Worm (Caenorhabditis elegans): ENCODE measurements around the gene W04G3.7.

The W04G3.7 gene

DNA sequence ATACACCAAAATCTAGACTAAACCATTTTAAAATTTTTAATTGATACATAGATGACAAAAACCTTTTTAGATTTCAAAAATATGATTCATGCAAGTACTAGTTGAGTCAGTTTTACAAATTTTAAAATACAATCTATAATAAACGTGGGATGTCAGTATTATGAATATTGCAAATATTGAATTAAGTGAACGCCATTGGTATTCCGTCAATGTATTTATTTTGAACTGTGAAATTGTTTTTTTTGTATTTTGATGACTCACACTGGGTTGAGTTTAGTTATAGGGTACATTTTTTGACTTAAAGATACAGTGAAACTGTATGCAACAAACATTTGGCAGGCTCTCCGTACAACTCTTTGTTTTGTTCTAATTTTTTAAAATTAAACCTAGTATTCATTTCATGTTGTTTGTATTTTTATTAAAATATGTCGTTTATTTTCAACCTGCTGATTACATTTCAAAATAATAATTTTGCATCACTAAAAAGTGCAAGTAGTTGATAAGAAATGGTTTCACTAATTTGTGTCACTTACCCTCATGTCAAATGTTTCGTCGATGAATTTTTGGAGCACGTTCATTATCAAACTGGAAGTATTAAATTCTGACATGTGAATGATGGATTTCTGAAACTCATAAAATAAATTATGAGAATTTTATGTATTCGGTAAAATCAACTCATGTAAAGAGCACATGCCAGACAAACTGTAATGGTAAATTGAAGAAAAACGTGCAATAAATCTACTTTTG, 20.0 kb upstream of the W04G3.7 start, which contains the start of gene W02H3.1:
W02H3.1 (minus strand) TSS at position 578 of the 747 bp plus-strand sequence.
- TF ChIP-seq ztf-29 (GFP tag; IDR thresholded peaks at IDR 0.05): no peak
- no peak for TF ChIP-seq ztf-23 (GFP tag; IDR thresholded peaks at IDR 0.05)
- TF ChIP-seq tab-1 (GFP tag; IDR thresholded peaks at IDR 0.05): no peak
- TF ChIP-seq klf-2 (GFP tag; conservative IDR thresholded peaks at IDR 0.05): no peak
- no peak for TF ChIP-seq flt-1 (GFP tag; IDR thresholded peaks at IDR 0.05)
- TF ChIP-seq T22C8.4 (GFP tag; IDR thresholded peaks at IDR 0.05): no peak
- TF ChIP-seq cog-1 (tag; optimal IDR thresholded peaks at IDR 0.05): no peak
- no peak for TF ChIP-seq med-1 (GFP tag; optimal IDR thresholded peaks at IDR 0.05; ENCODE audit: insufficient read depth)
- TF ChIP-seq ref-1 (GFP tag; conservative IDR thresholded peaks at IDR 0.05): no peak

DNA sequence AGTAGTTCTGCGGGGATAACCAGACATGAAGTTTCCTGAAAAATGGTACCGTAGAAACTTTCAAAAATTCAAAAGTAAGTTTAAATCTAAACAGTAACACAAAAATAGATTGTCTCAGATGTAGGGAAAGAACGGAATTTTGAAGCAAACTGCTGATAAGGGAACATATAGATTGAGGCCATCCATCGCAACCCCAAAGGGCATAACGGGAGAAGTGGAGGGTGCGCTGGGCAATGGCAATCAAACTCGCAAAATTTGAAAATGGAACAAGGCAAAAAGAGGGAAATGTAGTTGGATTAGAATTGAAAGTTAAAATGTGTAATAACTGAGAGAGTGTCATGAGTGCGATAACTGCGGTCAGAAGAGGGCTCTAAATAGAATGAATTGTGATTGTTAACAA, 18.1 kb upstream of the W04G3.7 start:
- TF ChIP-seq ref-1 (GFP tag; conservative IDR thresholded peaks at IDR 0.05): no peak
- TF ChIP-seq klf-2 (GFP tag; conservative IDR thresholded peaks at IDR 0.05): no peak
- no peak for TF ChIP-seq cog-1 (tag; optimal IDR thresholded peaks at IDR 0.05)
- no peak for TF ChIP-seq flt-1 (GFP tag; IDR thresholded peaks at IDR 0.05)
- no peak for TF ChIP-seq ztf-29 (GFP tag; IDR thresholded peaks at IDR 0.05)
- no peak for TF ChIP-seq tab-1 (GFP tag; IDR thresholded peaks at IDR 0.05)
- TF ChIP-seq T22C8.4 (GFP tag; IDR thresholded peaks at IDR 0.05): no peak
- no peak for TF ChIP-seq med-1 (GFP tag; optimal IDR thresholded peaks at IDR 0.05; ENCODE audit: insufficient read depth)
- TF ChIP-seq ztf-23 (GFP tag; IDR thresholded peaks at IDR 0.05): no peak

DNA sequence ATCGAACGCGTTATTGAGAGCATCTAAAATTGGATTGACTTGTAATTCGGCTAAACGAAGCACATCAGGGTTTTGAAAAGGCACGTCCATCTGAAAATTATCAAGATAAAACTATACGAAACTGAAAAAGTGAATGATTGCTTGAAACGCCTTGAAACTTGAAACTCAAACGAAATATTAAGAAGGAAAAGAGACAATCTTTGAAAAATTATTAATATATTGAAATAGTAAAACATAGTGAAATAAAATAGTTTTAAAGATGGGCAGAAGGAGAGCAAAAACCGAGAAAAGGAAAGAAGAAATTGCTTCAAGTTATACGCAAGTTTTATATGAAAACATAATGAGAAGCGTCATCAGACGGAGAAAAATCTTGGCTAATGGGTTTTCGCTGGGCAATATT, 13.0 kb upstream of the W04G3.7 start, which contains the start of gene W02H3.3:
W02H3.3 (minus strand) TSS at position 101 of the 400 bp plus-strand sequence.
- no peak for TF ChIP-seq T22C8.4 (GFP tag; IDR thresholded peaks at IDR 0.05)
- no peak for TF ChIP-seq flt-1 (GFP tag; IDR thresholded peaks at IDR 0.05)
- no peak for TF ChIP-seq klf-2 (GFP tag; conservative IDR thresholded peaks at IDR 0.05)
- TF ChIP-seq ref-1 (GFP tag; conservative IDR thresholded peaks at IDR 0.05): no peak
- no peak for TF ChIP-seq ztf-23 (GFP tag; IDR thresholded peaks at IDR 0.05)
- TF ChIP-seq cog-1 (tag; optimal IDR thresholded peaks at IDR 0.05): no peak
- no peak for TF ChIP-seq tab-1 (GFP tag; IDR thresholded peaks at IDR 0.05)
- TF ChIP-seq med-1 (GFP tag; optimal IDR thresholded peaks at IDR 0.05; ENCODE audit: insufficient read depth): no peak

DNA sequence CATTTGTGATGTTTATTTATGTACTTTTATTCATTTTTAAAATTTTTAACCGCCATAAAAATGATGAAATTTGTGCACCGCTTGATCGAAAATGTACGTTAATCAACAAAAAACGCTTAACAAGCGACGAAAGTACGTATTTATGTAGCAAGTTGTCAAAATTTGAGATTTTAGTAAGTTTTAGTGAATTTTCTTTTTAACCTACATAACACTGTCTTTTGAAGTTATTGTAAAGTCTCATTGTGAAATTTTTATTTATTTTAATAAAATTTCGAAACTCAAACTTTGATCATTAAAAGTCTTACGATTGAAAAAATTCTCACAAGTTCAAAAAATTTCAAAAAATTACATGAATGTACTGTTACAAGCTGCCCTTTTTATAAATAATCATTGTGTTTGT, 12.3 kb upstream of the W04G3.7 start:
- no peak for TF ChIP-seq flt-1 (GFP tag; IDR thresholded peaks at IDR 0.05)
- TF ChIP-seq klf-2 (GFP tag; conservative IDR thresholded peaks at IDR 0.05): no peak
- TF ChIP-seq ztf-23 (GFP tag; IDR thresholded peaks at IDR 0.05): no peak
- TF ChIP-seq ref-1 (GFP tag; conservative IDR thresholded peaks at IDR 0.05): no peak

DNA sequence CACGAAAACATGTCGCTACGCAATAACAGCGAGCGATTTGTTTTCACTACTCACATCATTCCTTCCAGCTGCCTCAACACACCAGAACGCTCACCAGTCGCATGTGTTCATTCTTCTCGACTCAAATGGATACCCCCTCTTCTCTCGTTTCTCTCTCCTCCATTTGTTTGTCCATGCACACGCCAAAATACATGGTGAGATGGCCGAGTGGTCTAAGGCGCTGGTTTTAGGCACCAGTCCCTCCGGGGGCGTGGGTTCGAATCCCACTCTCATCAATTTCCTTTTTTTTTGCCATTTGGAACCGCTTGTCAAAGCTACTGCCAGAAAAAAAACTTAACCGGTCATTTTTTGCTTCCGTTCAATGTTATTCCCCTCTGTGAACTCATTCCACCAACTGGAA, 10.4 kb upstream of the W04G3.7 start:
- TF ChIP-seq ztf-29 (GFP tag; IDR thresholded peaks at IDR 0.05) (peak; percentile 79), T22C8.4 (GFP tag; IDR thresholded peaks at IDR 0.05) (peak; percentile 86), ztf-23 (GFP tag; IDR thresholded peaks at IDR 0.05) (peak; percentile 86), ref-1 (GFP tag; conservative IDR thresholded peaks at IDR 0.05) (peak; percentile 85), klf-2 (GFP tag; conservative IDR thresholded peaks at IDR 0.05) (peak; percentile 82), med-1 (GFP tag; optimal IDR thresholded peaks at IDR 0.05; ENCODE audit: insufficient read depth) (peak; percentile 35), cog-1 (tag; optimal IDR thresholded peaks at IDR 0.05) (peak; percentile 83), tab-1 (GFP tag; IDR thresholded peaks at IDR 0.05) (peak; percentile 90), flt-1 (GFP tag; IDR thresholded peaks at IDR 0.05) (peak; percentile 94)

DNA sequence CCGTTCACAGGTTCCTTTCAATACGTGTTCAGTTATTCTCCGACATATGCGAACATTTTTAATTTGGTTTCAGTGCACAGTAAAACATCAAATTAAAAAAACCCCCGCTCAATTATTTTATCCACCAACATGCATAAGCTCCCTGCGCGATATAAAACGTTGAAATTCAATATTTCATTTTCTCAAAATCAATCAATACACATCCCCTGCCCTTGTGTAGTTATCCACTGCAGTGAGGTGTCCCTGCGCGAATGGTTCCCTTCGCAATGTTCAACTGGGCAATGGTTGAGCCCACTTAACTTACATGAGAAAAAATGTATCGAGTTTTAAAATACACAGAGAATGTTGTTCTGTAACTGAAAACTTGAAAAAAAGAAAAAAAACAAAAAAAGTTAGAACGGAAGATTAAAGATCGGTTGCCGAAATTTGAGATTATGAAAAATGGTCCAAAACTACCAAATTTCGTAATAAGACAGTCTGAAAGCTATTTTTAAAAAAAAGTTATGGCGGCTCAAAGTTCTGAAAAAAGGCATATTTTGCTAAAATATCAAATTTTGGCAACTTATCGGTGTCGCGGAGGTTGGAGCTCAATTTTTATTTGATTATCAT, 9.0 kb upstream of the W04G3.7 start:
- TF ChIP-seq med-1 (GFP tag; optimal IDR thresholded peaks at IDR 0.05; ENCODE audit: insufficient read depth) (peak; percentile 76), ref-1 (GFP tag; conservative IDR thresholded peaks at IDR 0.05) (no peak), flt-1 (GFP tag; IDR thresholded peaks at IDR 0.05) (peak; percentile 90), T22C8.4 (GFP tag; IDR thresholded peaks at IDR 0.05) (peak; percentile 100), klf-2 (GFP tag; conservative IDR thresholded peaks at IDR 0.05) (peak; percentile 85), tab-1 (GFP tag; IDR thresholded peaks at IDR 0.05) (no peak; the same call in none of the 2 replicates), ztf-23 (GFP tag; IDR thresholded peaks at IDR 0.05) (peak; percentile 93), cog-1 (tag; optimal IDR thresholded peaks at IDR 0.05) (peak; percentile 98), ztf-29 (GFP tag; IDR thresholded peaks at IDR 0.05) (peak; percentile 69)

DNA sequence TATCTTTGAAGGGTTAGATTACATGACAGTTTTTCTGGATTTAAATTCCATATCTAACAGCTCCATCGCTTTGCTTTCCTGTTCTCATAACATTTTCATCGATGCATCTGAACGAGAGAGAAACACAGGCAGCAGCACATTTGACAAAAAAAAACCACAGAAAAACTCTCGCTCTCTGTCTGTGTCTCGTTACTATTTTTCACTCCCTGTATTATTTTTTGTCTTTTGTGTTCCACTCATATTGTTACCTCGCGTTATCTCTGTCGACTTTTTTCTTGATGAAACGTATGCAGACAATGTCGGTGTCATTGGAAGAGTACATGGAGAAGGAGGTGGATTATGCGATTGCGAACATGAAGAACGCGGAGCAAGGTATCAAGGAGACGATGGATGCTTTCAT, 3.9 kb upstream of the W04G3.7 start, which contains the start of gene W04G3.11:
W04G3.11 (plus strand) TSS at position 244 of the 400 bp plus-strand sequence.
- TF ChIP-seq cog-1 (tag; optimal IDR thresholded peaks at IDR 0.05) (no peak), T22C8.4 (GFP tag; IDR thresholded peaks at IDR 0.05) (no peak), ztf-29 (GFP tag; IDR thresholded peaks at IDR 0.05) (no peak), flt-1 (GFP tag; IDR thresholded peaks at IDR 0.05) (no peak), tab-1 (GFP tag; IDR thresholded peaks at IDR 0.05) (no peak), ref-1 (GFP tag; conservative IDR thresholded peaks at IDR 0.05) (no peak), klf-2 (GFP tag; conservative IDR thresholded peaks at IDR 0.05) (no peak), ztf-23 (GFP tag; IDR thresholded peaks at IDR 0.05) (no peak), med-1 (GFP tag; optimal IDR thresholded peaks at IDR 0.05; ENCODE audit: insufficient read depth) (no peak)

DNA sequence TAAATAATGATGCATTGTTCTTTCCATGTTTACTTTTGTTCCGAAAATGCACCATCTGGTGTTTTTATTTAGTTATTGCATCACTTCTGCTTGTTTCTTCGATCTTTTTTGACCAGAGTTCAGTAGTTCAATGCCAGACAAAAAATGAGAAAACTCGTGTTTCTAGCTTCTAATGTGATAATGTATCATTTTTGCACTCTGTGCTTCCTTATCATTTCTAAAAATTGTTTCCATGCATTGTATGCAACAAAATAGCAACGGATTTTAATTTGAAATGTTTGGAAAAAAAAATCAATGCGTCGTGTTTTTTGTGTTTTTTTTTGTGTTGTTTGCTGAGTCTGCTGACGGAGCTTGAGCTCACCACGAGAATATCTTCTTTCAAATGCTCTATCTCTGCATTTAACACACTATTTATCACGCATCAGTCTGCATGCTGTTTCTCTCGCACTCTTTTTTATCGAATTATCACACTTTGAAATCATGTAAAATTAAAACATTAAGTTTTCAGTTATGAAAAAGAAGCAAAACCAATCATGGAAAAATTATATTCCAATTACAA, 4.8 kb downstream of the W04G3.7 start, which contains the start of gene sulp-7:
sulp-7 (plus strand) TSS at position 509 of the 559 bp plus-strand sequence.
- TF ChIP-seq cog-1 (tag; optimal IDR thresholded peaks at IDR 0.05): no peak

DNA sequence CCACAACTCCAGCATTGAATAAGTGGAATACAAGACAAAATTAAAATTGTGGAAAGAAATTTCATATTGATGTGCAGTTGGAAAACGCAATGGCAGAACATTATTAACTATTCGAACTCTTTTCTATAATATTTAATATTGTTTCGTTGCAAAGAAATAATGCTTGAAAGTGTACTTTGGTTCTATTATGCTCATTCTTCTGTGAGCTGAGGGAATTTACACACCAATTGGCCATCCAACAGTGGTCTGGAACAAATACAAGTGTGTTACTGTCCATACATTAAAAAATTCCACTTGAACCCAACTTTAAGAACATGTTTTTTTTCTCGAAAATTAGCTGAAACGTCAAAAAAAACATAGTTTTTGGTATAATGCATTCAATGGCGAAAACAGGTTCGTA, 5.4 kb downstream of the W04G3.7 start, which contains the start of gene W04G3.13:
W04G3.13 (minus strand) TSS at position 101 of the 400 bp plus-strand sequence.
- TF ChIP-seq tab-1 (GFP tag; IDR thresholded peaks at IDR 0.05) (no peak), ref-1 (GFP tag; conservative IDR thresholded peaks at IDR 0.05) (no peak), ztf-23 (GFP tag; IDR thresholded peaks at IDR 0.05) (no peak), klf-2 (GFP tag; conservative IDR thresholded peaks at IDR 0.05) (no peak), med-1 (GFP tag; optimal IDR thresholded peaks at IDR 0.05; ENCODE audit: insufficient read depth) (no peak), cog-1 (tag; optimal IDR thresholded peaks at IDR 0.05) (no peak), flt-1 (GFP tag; IDR thresholded peaks at IDR 0.05) (no peak), T22C8.4 (GFP tag; IDR thresholded peaks at IDR 0.05) (no peak), ztf-29 (GFP tag; IDR thresholded peaks at IDR 0.05) (no peak)

Data from whole organism, midembryonic.